Worm (Caenorhabditis elegans) whole organism, mixed stage, embryonic: ENCODE results near the gene twk-25.

Experiments
- M03D4.4 ChIP-seq: sonication (generic microtip); optimal IDR thresholded peaks from 2 replicates; lab custom pipeline; 2017; ENCODE audit warnings: mild to moderate bottlenecking, missing genetic modification characterization, missing compliant biosample characterization
- bed-3 ChIP-seq: fragments of 200-800 bp; sonication (Bioruptor generic); optimal IDR thresholded peaks from 3 replicates; lab custom pipeline; 2018; ENCODE audit warnings: mild to moderate bottlenecking, missing genetic modification characterization, moderate library complexity, missing compliant biosample characterization
- blmp-1 ChIP-seq: fragments of 150-350 bp; optimal IDR thresholded peaks from 2 replicates; lab custom pipeline; 2014; ENCODE audit warnings: missing biosample characterization, missing genetic modification characterization
- ceh-39 ChIP-seq: fragments of 150-350 bp; optimal IDR thresholded peaks from 2 replicates; lab custom pipeline; 2014; ENCODE audit warnings: missing biosample characterization, missing genetic modification characterization
- ceh-43 ChIP-seq: fragments of 200-800 bp; sonication (Bioruptor generic); optimal IDR thresholded peaks from 2 replicates; lab custom pipeline; 2018; ENCODE audit warnings: mild to moderate bottlenecking, missing genetic modification characterization, moderate library complexity, missing compliant biosample characterization
- ceh-83 ChIP-seq: fragments of 200-800 bp; sonication (Bioruptor generic); optimal IDR thresholded peaks from 2 replicates; lab custom pipeline; 2018; ENCODE audit warnings: mild to moderate bottlenecking, missing genetic modification characterization, missing compliant biosample characterization
- ces-1 ChIP-seq: fragments of 150-350 bp; optimal IDR thresholded peaks from 2 replicates; lab custom pipeline; 2014; ENCODE audit warnings: missing biosample characterization, missing genetic modification reagents, missing genetic modification characterization
- cnd-1 ChIP-seq: fragments of 200-800 bp; sonication (Bioruptor generic); optimal IDR thresholded peaks from 2 replicates; lab custom pipeline; 2018; ENCODE audit warnings: mild to moderate bottlenecking, missing genetic modification characterization, missing compliant biosample characterization
- drap-1 ChIP-seq: fragments of 200-800 bp; sonication (Bioruptor generic); optimal IDR thresholded peaks from 3 replicates; lab custom pipeline; 2018; ENCODE audit warnings: mild to moderate bottlenecking, missing genetic modification characterization, missing compliant biosample characterization
- elt-1 ChIP-seq: sonication (generic microtip); optimal IDR thresholded peaks from 2 replicates; lab custom pipeline; 2017; ENCODE audit warnings: missing genetic modification characterization, mild to moderate bottlenecking, missing compliant biosample characterization, antibody characterized with exemption, moderate library complexity, borderline replicate concordance; ENCODE audit not compliant: insufficient read depth
- elt-3 ChIP-seq: fragments of 150-350 bp; optimal IDR thresholded peaks from 2 replicates; lab custom pipeline; 2014; ENCODE audit warnings: missing biosample characterization, missing genetic modification characterization
- ham-2 ChIP-seq: fragments of 200-800 bp; sonication (Bioruptor generic); optimal IDR thresholded peaks from 2 replicates; lab custom pipeline; 2018; ENCODE audit warnings: mild to moderate bottlenecking, missing genetic modification characterization, missing compliant biosample characterization
- hlh-1 ChIP-seq: fragments of 150-350 bp; optimal IDR thresholded peaks from 2 replicates; lab custom pipeline; 2014; ENCODE audit warnings: missing biosample characterization, missing genetic modification reagents, missing genetic modification characterization
- lin-13 ChIP-seq: fragments of 150-350 bp; optimal IDR thresholded peaks from 2 replicates; lab custom pipeline; 2014; ENCODE audit warnings: missing biosample characterization, missing genetic modification characterization
- lin-32 ChIP-seq: fragments of 200-800 bp; sonication (Bioruptor generic); optimal IDR thresholded peaks from 2 replicates; lab custom pipeline; 2018; ENCODE audit warnings: mild to moderate bottlenecking, missing genetic modification characterization, missing compliant biosample characterization
- lsy-2 ChIP-seq: fragments of 150-350 bp; optimal IDR thresholded peaks from 2 replicates; lab custom pipeline; 2014; ENCODE audit warnings: missing biosample characterization, missing genetic modification characterization
- mab-5 ChIP-seq: fragments of 150-350 bp; optimal IDR thresholded peaks from 2 replicates; lab custom pipeline; 2014; ENCODE audit warnings: missing biosample characterization, missing genetic modification characterization
- mep-1 ChIP-seq: fragments of 150-350 bp; optimal IDR thresholded peaks from 2 replicates; lab custom pipeline; 2017; ENCODE audit warnings: missing biosample characterization, missing genetic modification reagents, missing genetic modification characterization, inconsistent platforms
- mls-2 ChIP-seq: sonication (generic microtip); optimal IDR thresholded peaks from 2 replicates; lab custom pipeline; 2016; ENCODE audit warnings: mild to moderate bottlenecking, missing genetic modification characterization, moderate library complexity, missing compliant biosample characterization
- nhr-12 ChIP-seq: fragments of 150-350 bp; optimal IDR thresholded peaks from 2 replicates; lab custom pipeline; 2014; ENCODE audit warnings: missing biosample characterization, missing genetic modification characterization
- nhr-2 ChIP-seq: fragments of 150-350 bp; optimal IDR thresholded peaks from 2 replicates; lab custom pipeline; 2014; ENCODE audit warnings: missing biosample characterization, missing genetic modification characterization
- nhr-237 ChIP-seq: fragments of 150-350 bp; optimal IDR thresholded peaks from 2 replicates; lab custom pipeline; 2014; ENCODE audit warnings: missing biosample characterization, missing genetic modification characterization
- nhr-28 ChIP-seq: fragments of 150-350 bp; optimal IDR thresholded peaks from 2 replicates; lab custom pipeline; 2014; ENCODE audit warnings: missing biosample characterization, missing genetic modification characterization
- nhr-76 ChIP-seq: sonication (generic microtip); optimal IDR thresholded peaks from 2 replicates; lab custom pipeline; 2017; ENCODE audit warnings: missing biosample characterization, missing genetic modification characterization
- pha-4 ChIP-seq: fragments of 150-350 bp; optimal IDR thresholded peaks from 2 replicates; lab custom pipeline; 2018; ENCODE audit warnings: missing biosample characterization, missing genetic modification reagents, missing genetic modification characterization
- sem-2 ChIP-seq: fragments of 200-800 bp; sonication (Bioruptor generic); optimal IDR thresholded peaks from 2 replicates; lab custom pipeline; 2018; ENCODE audit warnings: mild to moderate bottlenecking, missing genetic modification characterization, missing compliant biosample characterization
- sptf-1 ChIP-seq: sonication (generic microtip); optimal IDR thresholded peaks from 2 replicates; lab custom pipeline; 2017; ENCODE audit warnings: mild to moderate bottlenecking, missing genetic modification characterization, moderate library complexity, missing compliant biosample characterization
- tbx-8 ChIP-seq: fragments of 200-800 bp; sonication (Bioruptor generic); optimal IDR thresholded peaks from 2 replicates; lab custom pipeline; 2018; ENCODE audit warnings: mild to moderate bottlenecking, missing genetic modification characterization, moderate library complexity, missing compliant biosample characterization
- unc-120 ChIP-seq: sonication (generic microtip); optimal IDR thresholded peaks from 2 replicates; lab custom pipeline; 2017; ENCODE audit warnings: missing genetic modification characterization, missing compliant biosample characterization; ENCODE audit not compliant: poor library complexity, severe bottlenecking
- unc-39 ChIP-seq: fragments of 150-350 bp; optimal IDR thresholded peaks from 2 replicates; lab custom pipeline; 2014; ENCODE audit warnings: missing biosample characterization, missing genetic modification characterization
- unc-62 ChIP-seq: fragments of 150-350 bp; optimal IDR thresholded peaks from 2 replicates; lab custom pipeline; 2014; ENCODE audit warnings: missing biosample characterization, missing genetic modification reagents, missing genetic modification characterization
- zip-8 ChIP-seq: fragments of 150-350 bp; optimal IDR thresholded peaks from 2 replicates; lab custom pipeline; 2014; ENCODE audit warnings: missing biosample characterization, missing genetic modification characterization
- ztf-11 ChIP-seq: fragments of 150-350 bp; optimal IDR thresholded peaks from 2 replicates; lab custom pipeline; 2014; ENCODE audit warnings: missing biosample characterization, missing genetic modification characterization

twk-25 gene

ce11 chrIV:11520960-11521359, 16.4 kb downstream of the twk-25 start, which contains the start of the genes M04B2.4 and gfl-1:
M04B2.4 (minus strand) TSS chrIV:11521031.
gfl-1 (plus strand) TSS chrIV:11521290.
- TF ChIP-seq ceh-43 (GFP tag; lab: Kevin White, UChicago) (no peak), ces-1 (GFP tag; lab: Kevin White, UChicago) (peak; percentile 10), nhr-237 (tag; lab: Kevin White, UChicago) (peak; percentile 10), mls-2 (tag; lab: Kevin White, UChicago) (no peak), ztf-11 (tag; lab: Kevin White, UChicago) (no peak), sptf-1 (tag; lab: Kevin White, UChicago) (no peak)

- TF ChIP-seq M03D4.4 (tag; lab: Kevin White, UChicago) = no peak
- no peak for TF ChIP-seq mep-1 (tag; lab: Kevin White, UChicago)
- no peak for TF ChIP-seq nhr-76
- TF ChIP-seq ceh-39 (tag; lab: Kevin White, UChicago) = no peak
- TF ChIP-seq bed-3 (GFP tag; lab: Kevin White, UChicago) = no peak
- TF ChIP-seq ceh-43 (GFP tag; lab: Kevin White, UChicago) = no peak
- no peak for TF ChIP-seq ham-2 (GFP tag; lab: Kevin White, UChicago)
- TF ChIP-seq hlh-1 = no peak
- TF ChIP-seq nhr-2 (tag; lab: Kevin White, UChicago) = no peak
- no peak for TF ChIP-seq elt-3 (tag; lab: Kevin White, UChicago)
- TF ChIP-seq lin-13 (tag; lab: Kevin White, UChicago) = no peak
- no peak for TF ChIP-seq mls-2 (tag; lab: Kevin White, UChicago)
- TF ChIP-seq nhr-12 (tag; lab: Kevin White, UChicago) = no peak
- TF ChIP-seq nhr-237 (tag; lab: Kevin White, UChicago) = peak; percentile 79
- peak; percentile 16 for TF ChIP-seq lsy-2 (tag; lab: Kevin White, UChicago)
- TF ChIP-seq ces-1 (GFP tag; lab: Kevin White, UChicago) = peak; percentile 72
- peak; percentile 71 for TF ChIP-seq blmp-1 (tag; lab: Kevin White, UChicago)
- TF ChIP-seq elt-1 = no peak
- TF ChIP-seq unc-62 (GFP tag; lab: Kevin White, UChicago) = peak; percentile 4
- peak; percentile 25 for TF ChIP-seq pha-4 (tag; lab: Kevin White, UChicago)
- TF ChIP-seq mab-5 (tag; lab: Kevin White, UChicago) = no peak
- no peak for TF ChIP-seq ztf-11 (tag; lab: Kevin White, UChicago)
- no peak for TF ChIP-seq cnd-1
- peak; percentile 51 for TF ChIP-seq zip-8
- no peak for TF ChIP-seq sem-2 (GFP tag; lab: Kevin White, UChicago)
- peak; percentile 29 for TF ChIP-seq unc-120 (tag; lab: Kevin White, UChicago)
- TF ChIP-seq tbx-8 = no peak
- TF ChIP-seq unc-39 (tag; lab: Kevin White, UChicago) = no peak
- TF ChIP-seq ceh-83 (GFP tag; lab: Kevin White, UChicago) = no peak
- TF ChIP-seq drap-1 (GFP tag; lab: Kevin White, UChicago) = no peak
Observed at ce11 chrIV:11522225-11522952, 17.9 kb downstream of the twk-25 start.

ce11 chrIV:11523685-11524084, 19.2 kb downstream of the twk-25 start:
- no peak for TF ChIP-seq sem-2 (GFP tag; lab: Kevin White, UChicago)
- TF ChIP-seq ces-1 (GFP tag; lab: Kevin White, UChicago) = no peak
- TF ChIP-seq mls-2 (tag; lab: Kevin White, UChicago) = no peak
- no peak for TF ChIP-seq elt-3 (tag; lab: Kevin White, UChicago)
- TF ChIP-seq drap-1 (GFP tag; lab: Kevin White, UChicago) = no peak
- TF ChIP-seq mep-1 (tag; lab: Kevin White, UChicago) = no peak
- TF ChIP-seq ceh-39 (tag; lab: Kevin White, UChicago) = no peak
- TF ChIP-seq nhr-12 (tag; lab: Kevin White, UChicago) = no peak
- no peak for TF ChIP-seq nhr-28 (tag; lab: Kevin White, UChicago)

DNA sequence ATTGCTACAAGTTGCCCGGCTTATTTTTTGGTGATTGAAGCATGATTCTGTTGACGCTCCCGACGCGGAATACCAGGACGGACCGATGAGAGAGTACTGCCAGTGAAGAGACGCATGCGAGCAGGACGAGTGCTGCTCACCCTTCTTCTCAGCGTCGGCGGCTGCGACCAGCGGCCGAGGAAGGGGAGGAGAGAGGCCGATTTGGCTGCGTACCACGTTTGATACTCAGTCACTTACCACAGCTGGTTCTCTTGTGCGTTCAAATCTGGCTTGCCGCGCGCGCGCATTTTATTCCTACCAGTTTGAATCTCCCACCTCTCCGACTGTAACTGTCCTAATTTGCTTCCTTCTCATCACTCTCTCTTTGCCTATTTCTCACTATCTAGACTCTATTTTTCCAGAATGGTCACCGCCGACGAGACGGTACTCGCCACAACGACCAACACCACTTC, 19.8 kb downstream of the twk-25 start, which contains the start of gene mep-1:
Gene mep-1 (plus strand): TSS at position 402 of the 452 bp plus-strand sequence.
- TF ChIP-seq ceh-39 (tag; lab: Kevin White, UChicago) = peak; percentile 60
- no peak for TF ChIP-seq nhr-12 (tag; lab: Kevin White, UChicago)
- no peak for TF ChIP-seq tbx-8
- peak; percentile 18 for TF ChIP-seq hlh-1
- TF ChIP-seq drap-1 (GFP tag; lab: Kevin White, UChicago) = no peak
- TF ChIP-seq bed-3 (GFP tag; lab: Kevin White, UChicago) = no peak
- TF ChIP-seq mls-2 (tag; lab: Kevin White, UChicago) = no peak
- no peak for TF ChIP-seq mab-5 (tag; lab: Kevin White, UChicago)
- peak; percentile 34 for TF ChIP-seq ztf-11 (tag; lab: Kevin White, UChicago)
- peak; percentile 71 for TF ChIP-seq unc-120 (tag; lab: Kevin White, UChicago)
- TF ChIP-seq sptf-1 (tag; lab: Kevin White, UChicago) = peak; percentile 26
- TF ChIP-seq cnd-1 = peak; percentile 78
- peak; percentile 13 for TF ChIP-seq lin-13 (tag; lab: Kevin White, UChicago)
- TF ChIP-seq lin-32 (GFP tag; lab: Kevin White, UChicago) = no peak
- TF ChIP-seq ceh-43 (GFP tag; lab: Kevin White, UChicago) = no peak
- peak; percentile 59 for TF ChIP-seq lsy-2 (tag; lab: Kevin White, UChicago)
- peak; percentile 68 for TF ChIP-seq pha-4 (tag; lab: Kevin White, UChicago)
- peak; percentile 17 for TF ChIP-seq ces-1 (GFP tag; lab: Kevin White, UChicago)
- TF ChIP-seq zip-8 = no peak
- peak; percentile 32 for TF ChIP-seq unc-62 (GFP tag; lab: Kevin White, UChicago)
